Fruit fly (Drosophila melanogaster) whole organism, embryonic: ENCODE measurements around the gene CG13928.
A peak's percentile ranks its signal among the peaks of the same experiment; 100 is the strongest.

Experiments
- Adf1 ChIP-seq: fragments of 200-800 bp; sonication (Bioruptor generic); IDR thresholded peaks from 2 replicates; pipeline ENCODE4 v1.3.6; 2022; ENCODE audit warnings: missing biosample characterization, missing genetic modification characterization
- Bgb ChIP-seq: fragments of 200-800 bp; sonication (Bioruptor generic); IDR thresholded peaks from 2 replicates; pipeline ENCODE4 v1.3.6; 2022; ENCODE audit warnings: missing biosample characterization, missing genetic modification characterization; ENCODE audit not compliant: partially characterized antibody
- CG1024 ChIP-seq: fragments of 200-800 bp; sonication (Bioruptor generic); IDR thresholded peaks from 2 replicates; pipeline ENCODE4 v1.3.6; 2022; ENCODE audit warnings: missing biosample characterization, missing genetic modification characterization
- CG10462 ChIP-seq: fragments of 200-800 bp; sonication (Bioruptor generic); optimal IDR thresholded peaks from 2 replicates; lab custom pipeline; 2016; ENCODE audit warnings: missing biosample characterization, missing genetic modification characterization
- CG10543 ChIP-seq: fragments of 200-800 bp; sonication (Bioruptor generic); optimal IDR thresholded peaks from 3 replicates; lab custom pipeline; 2017; ENCODE audit warnings: missing biosample characterization, mild to moderate bottlenecking, missing genetic modification characterization, moderate library complexity
- CG14710 ChIP-seq: fragments of 200-800 bp; sonication (Bioruptor generic); optimal IDR thresholded peaks from 3 replicates; lab custom pipeline; 2019; ENCODE audit warnings: missing biosample characterization, mild to moderate bottlenecking, missing genetic modification characterization, moderate library complexity
- CG2120 ChIP-seq: fragments of 200-800 bp; sonication (Bioruptor generic); optimal IDR thresholded peaks from 3 replicates; lab custom pipeline; 2016; ENCODE audit warnings: missing biosample characterization, missing genetic modification characterization
- CG3407 ChIP-seq: fragments of 200-800 bp; sonication (Bioruptor generic); optimal IDR thresholded peaks from 2 replicates; lab custom pipeline; 2018; ENCODE audit warnings: missing biosample characterization, mild to moderate bottlenecking, missing genetic modification characterization
- CG3995 ChIP-seq: fragments of 200-800 bp; sonication (Bioruptor generic); optimal IDR thresholded peaks from 3 replicates; lab custom pipeline; 2016; ENCODE audit warnings: missing biosample characterization, missing genetic modification characterization
- CG4424 ChIP-seq: fragments of 200-800 bp; sonication (Bioruptor generic); optimal IDR thresholded peaks from 3 replicates; lab custom pipeline; 2016; ENCODE audit warnings: missing biosample characterization, missing genetic modification characterization
- CG6813 ChIP-seq: fragments of 200-800 bp; sonication (Bioruptor generic); optimal IDR thresholded peaks from 2 replicates; lab custom pipeline; 2017; ENCODE audit warnings: missing biosample characterization, missing genetic modification characterization, mild to moderate bottlenecking, moderate library complexity, missing genetic modification reagents
- Camta ChIP-seq: fragments of 200-800 bp; sonication (Bioruptor generic); optimal IDR thresholded peaks from 2 replicates; lab custom pipeline; 2016; ENCODE audit warnings: missing biosample characterization, missing genetic modification characterization
- D19B ChIP-seq: fragments of 200-800 bp; sonication (Bioruptor generic); optimal IDR thresholded peaks from 2 replicates; lab custom pipeline; 2017; ENCODE audit warnings: missing biosample characterization, mild to moderate bottlenecking, missing genetic modification characterization
- Dbx ChIP-seq: fragments of 200-800 bp; sonication (Bioruptor generic); IDR thresholded peaks from 3 replicates; pipeline ENCODE4 v1.3.6; 2022; ENCODE audit warnings: missing biosample characterization, missing genetic modification characterization
- E2f2 ChIP-seq: fragments of 200-800 bp; sonication (Bioruptor generic); IDR thresholded peaks from 2 replicates; pipeline ENCODE4 v1.3.6; 2022; ENCODE audit warnings: missing biosample characterization, missing genetic modification characterization
- HLH3B ChIP-seq: fragments of 200-800 bp; sonication (Bioruptor generic); IDR thresholded peaks from 2 replicates; pipeline ENCODE4 v1.3.6; 2022; ENCODE audit warnings: missing biosample characterization, missing genetic modification characterization
- Hr3 ChIP-seq: fragments of 200-800 bp; sonication (Bioruptor generic); optimal IDR thresholded peaks from 3 replicates; lab custom pipeline; 2016; ENCODE audit warnings: missing biosample characterization, missing genetic modification characterization
- MBD-R2 ChIP-seq: fragments of 200-800 bp; sonication (Bioruptor generic); IDR thresholded peaks from 2 replicates; pipeline ENCODE4 v1.3.6; 2022; ENCODE audit warnings: missing biosample characterization, missing genetic modification characterization
- Scr ChIP-seq: fragments of 200-800 bp; sonication (Bioruptor generic); IDR thresholded peaks from 2 replicates; pipeline ENCODE4 v1.3.6; 2022; ENCODE audit warnings: missing biosample characterization, missing genetic modification characterization; ENCODE audit not compliant: partially characterized antibody
- Sin3A ChIP-seq: fragments of >200 bp; optimal IDR thresholded peaks from 2 replicates; lab custom pipeline; 2018
- Usf ChIP-seq: fragments of 200-800 bp; sonication (Bioruptor generic); optimal IDR thresholded peaks from 2 replicates; lab custom pipeline; 2017; ENCODE audit warnings: missing genotype, missing biosample characterization, missing genetic modification characterization
- Xrp1 ChIP-seq: fragments of 200-800 bp; sonication (Bioruptor generic); IDR thresholded peaks from 2 replicates; pipeline ENCODE4 v1.3.6; 2022; ENCODE audit warnings: missing biosample characterization, missing genetic modification characterization
- YL-1 ChIP-seq: fragments of 200-800 bp; sonication (Bioruptor generic); optimal IDR thresholded peaks from 3 replicates; lab custom pipeline; 2017; ENCODE audit warnings: missing biosample characterization, mild to moderate bottlenecking, missing genetic modification characterization
- bsh ChIP-seq, 2 experiments: fragments of 200-800 bp; sonication (Bioruptor generic); optimal IDR thresholded peaks; 2 replicates each; lab custom pipeline; 2017 to 2018; ENCODE audit warnings: mild to moderate bottlenecking in 2 of 2, missing biosample characterization in 2 of 2, missing genetic modification characterization in 2 of 2, moderate library complexity in 1 of 2
- cas ChIP-seq: fragments of 200-800 bp; sonication (Bioruptor generic); IDR thresholded peaks from 2 replicates; pipeline ENCODE4 v1.3.6; 2022; ENCODE audit warnings: missing biosample characterization, missing genetic modification characterization
- ems ChIP-seq: fragments of 200-800 bp; sonication (Bioruptor generic); optimal IDR thresholded peaks from 3 replicates; lab custom pipeline; 2016; ENCODE audit warnings: missing biosample characterization, missing genetic modification characterization
- exex ChIP-seq: fragments of 200-800 bp; sonication (Bioruptor generic); optimal IDR thresholded peaks from 4 replicates; lab custom pipeline; 2018; ENCODE audit warnings: missing biosample characterization, mild to moderate bottlenecking, missing genetic modification characterization, moderate library complexity
- gcm ChIP-seq: fragments of 200-800 bp; sonication (Bioruptor generic); optimal IDR thresholded peaks from 2 replicates; lab custom pipeline; 2019; ENCODE audit warnings: missing biosample characterization, mild to moderate bottlenecking, missing genetic modification characterization, moderate library complexity
- gfzf ChIP-seq: fragments of 200-800 bp; sonication (Bioruptor generic); optimal IDR thresholded peaks from 2 replicates; lab custom pipeline; 2016; ENCODE audit warnings: missing biosample characterization, mild to moderate bottlenecking, missing genetic modification characterization, moderate library complexity
- grn ChIP-seq: fragments of 200-800 bp; sonication (Bioruptor generic); optimal IDR thresholded peaks from 3 replicates; lab custom pipeline; 2017; ENCODE audit warnings: missing biosample characterization, missing genetic modification characterization
- insv ChIP-seq, 2 experiments: fragments of 200-800 bp; sonication (Bioruptor generic); optimal IDR thresholded peaks; 3 replicates each; lab custom pipeline; 2016 to 2018; ENCODE audit warnings: missing biosample characterization in 2 of 2, missing genetic modification characterization in 2 of 2
- kah ChIP-seq: fragments of 200-800 bp; sonication (Bioruptor generic); optimal IDR thresholded peaks from 2 replicates; lab custom pipeline; 2018; ENCODE audit warnings: missing biosample characterization, mild to moderate bottlenecking, missing genetic modification characterization
- knrl ChIP-seq: fragments of 200-800 bp; sonication (Bioruptor generic); IDR thresholded peaks from 3 replicates; pipeline ENCODE4 v1.3.6; 2022; ENCODE audit warnings: missing biosample characterization, missing genetic modification characterization; ENCODE audit not compliant: partially characterized antibody
- lov ChIP-seq, 2 experiments: fragments of 200-800 bp in 1 of 2; fragments of >200 bp in 1 of 2; sonication (Bioruptor generic) in 1 of 2; IDR thresholded peaks in 1 of 2; optimal IDR thresholded peaks in 1 of 2; 2 replicates in 1 of 2; 3 replicates in 1 of 2; pipeline versions ENCODE4 v1.3.6 to Lab custom; 2017 to 2022; ENCODE audit warnings: missing biosample characterization in 1 of 2, missing genetic modification characterization in 1 of 2
- mld ChIP-seq: fragments of 200-800 bp; sonication (Bioruptor generic); IDR thresholded peaks from 3 replicates; pipeline ENCODE4 v1.3.6; 2022; ENCODE audit warnings: missing biosample characterization, missing genetic modification characterization; ENCODE audit not compliant: partially characterized antibody
- nau ChIP-seq: fragments of 200-800 bp; sonication (Bioruptor generic); optimal IDR thresholded peaks from 3 replicates; lab custom pipeline; 2017; ENCODE audit warnings: missing biosample characterization, mild to moderate bottlenecking, missing genetic modification characterization, missing genetic modification reagents
- nerfin-1 ChIP-seq: fragments of 200-800 bp; sonication (Bioruptor generic); optimal IDR thresholded peaks from 3 replicates; lab custom pipeline; 2019; ENCODE audit warnings: missing biosample characterization, mild to moderate bottlenecking, missing genetic modification characterization, moderate library complexity
- nom ChIP-seq: fragments of 200-800 bp; sonication (Bioruptor generic); optimal IDR thresholded peaks from 2 replicates; lab custom pipeline; 2017; ENCODE audit warnings: missing biosample characterization, missing genetic modification characterization, mild to moderate bottlenecking, moderate library complexity, missing genetic modification reagents
- org-1 ChIP-seq: fragments of 200-800 bp; sonication (Bioruptor generic); optimal IDR thresholded peaks from 2 replicates; lab custom pipeline; 2017; ENCODE audit warnings: missing biosample characterization, missing genetic modification characterization
- p53 ChIP-seq: fragments of 200-800 bp; sonication (Bioruptor generic); optimal IDR thresholded peaks from 2 replicates; lab custom pipeline; 2016; ENCODE audit warnings: missing biosample characterization, missing genetic modification characterization
- scrt ChIP-seq: fragments of 200-800 bp; sonication (Bioruptor generic); optimal IDR thresholded peaks from 2 replicates; lab custom pipeline; 2018; ENCODE audit warnings: missing biosample characterization, mild to moderate bottlenecking, missing genetic modification characterization, moderate library complexity
- shn ChIP-seq: fragments of 200-800 bp; sonication (Bioruptor generic); optimal IDR thresholded peaks from 3 replicates; lab custom pipeline; 2016; ENCODE audit warnings: missing biosample characterization, missing genetic modification characterization
- sim ChIP-seq: fragments of 200-800 bp; sonication (Bioruptor generic); IDR thresholded peaks from 2 replicates; pipeline ENCODE4 v1.3.6; 2022; ENCODE audit warnings: missing biosample characterization, missing genetic modification characterization
- sob ChIP-seq: fragments of 200-800 bp; sonication (Bioruptor generic); IDR thresholded peaks from 2 replicates; pipeline ENCODE4 v1.3.6; 2022; ENCODE audit warnings: missing biosample characterization, missing genetic modification characterization
- tio ChIP-seq: fragments of 200-800 bp; sonication (Bioruptor generic); optimal IDR thresholded peaks from 2 replicates; lab custom pipeline; 2017; ENCODE audit warnings: missing biosample characterization, missing genetic modification characterization, inconsistent platforms
- trh ChIP-seq: fragments of 200-800 bp; sonication (Bioruptor generic); optimal IDR thresholded peaks from 2 replicates; lab custom pipeline; 2016; ENCODE audit warnings: missing biosample characterization, missing genetic modification characterization
- unc-4 ChIP-seq: fragments of 200-800 bp; sonication (Bioruptor generic); IDR thresholded peaks from 2 replicates; pipeline ENCODE4 v1.3.6; 2022; ENCODE audit warnings: missing biosample characterization, missing genetic modification characterization; ENCODE audit not compliant: partially characterized antibody
- unpg ChIP-seq: fragments of 200-800 bp; sonication (Bioruptor generic); optimal IDR thresholded peaks from 3 replicates; lab custom pipeline; 2018; ENCODE audit warnings: missing biosample characterization, mild to moderate bottlenecking, missing genetic modification characterization, moderate library complexity

The CG13928 gene

DNA sequence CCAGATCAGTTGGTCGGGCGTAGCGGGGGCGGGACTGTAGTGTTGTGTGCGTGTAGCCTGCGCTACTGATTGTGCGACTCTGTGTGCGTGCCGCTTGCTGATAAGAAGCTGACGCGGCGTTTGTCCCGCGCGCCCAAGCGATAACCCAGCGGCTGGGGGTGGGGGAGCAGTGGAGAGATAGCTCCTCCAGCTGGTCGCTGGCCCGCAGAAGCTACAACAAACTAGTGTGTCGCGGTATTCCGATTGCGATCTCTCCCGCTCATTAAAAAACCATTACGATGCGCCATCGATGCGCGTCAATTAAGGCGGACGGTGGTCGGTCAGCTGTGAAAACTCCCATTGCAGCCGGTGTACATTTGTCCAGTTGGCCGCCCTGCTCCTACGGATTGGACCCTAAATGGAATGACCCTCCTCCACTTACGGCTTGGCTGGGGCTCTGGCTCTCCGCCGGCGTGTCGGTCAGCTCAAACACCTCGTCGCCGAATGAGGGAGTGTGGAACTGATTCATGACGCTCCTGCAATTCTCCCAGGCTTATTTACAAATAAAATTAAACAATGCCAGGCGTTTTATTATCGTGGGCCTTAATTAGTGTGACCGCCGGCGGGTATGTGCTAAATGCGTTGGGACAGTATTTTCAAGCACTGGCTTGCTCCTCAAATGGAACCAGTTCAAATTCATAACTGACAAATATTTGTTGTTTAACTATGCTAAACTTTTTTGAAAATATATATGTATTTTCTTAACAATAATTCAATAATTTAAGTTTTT, 25.9 kb downstream of the CG13928 start, which contains the start of gene CG12104 (continued):
- TF ChIP-seq nerfin-1 (tag; lab: Kevin White, UChicago) (peak; percentile 11), Camta (no peak), shn (GFP tag; lab: Kevin White, UChicago) (no peak), nom (GFP tag; lab: Kevin White, UChicago) (no peak), Usf (GFP tag; lab: Kevin White, UChicago) (no peak), Adf1 (GFP tag; lab: Robert Waterston, UW) (peak; percentile 73), unpg (no peak), MBD-R2 (GFP tag; lab: Robert Waterston, UW) (peak; percentile 75), cas (GFP tag; lab: Robert Waterston, UW) (no peak), CG10543 (GFP tag; lab: Kevin White, UChicago) (peak; percentile 95), grn (GFP tag; lab: Kevin White, UChicago) (peak; percentile 79), org-1 (GFP tag; lab: Kevin White, UChicago) (no peak), CG3407 (GFP tag; lab: Kevin White, UChicago) (peak; percentile 23), knrl (GFP tag; lab: Robert Waterston, UW) (0 out of 3 replicates have a peak, but pooled peaks have one; percentile 21), sob (0 out of 2 replicates have a peak, but pooled peaks have one; percentile 14), trh (GFP tag; lab: Kevin White, UChicago) (no peak), nau (GFP tag; lab: Kevin White, UChicago) (no peak), YL-1 (GFP tag; lab: Kevin White, UChicago) (peak; percentile 41), HLH3B (GFP tag; lab: Robert Waterston, UW) (no peak), bsh (GFP tag; optimal IDR thresholded peaks at IDR 0.05; lab: Kevin White, UChicago) (no peak), Scr (peak; percentile 21; the same call in 1 of the 2 replicates), CG14710 (tag; lab: Kevin White, UChicago) (peak; percentile 57), mld (0 out of 3 replicates have a peak, but pooled peaks have one; percentile 42), CG2120 (GFP tag; lab: Kevin White, UChicago) (peak; percentile 10), gcm (GFP tag; lab: Kevin White, UChicago) (peak; percentile 19), sim (GFP tag; lab: Robert Waterston, UW) (no peak), unc-4 (GFP tag; lab: Robert Waterston, UW) (no peak), Hr3 (no peak), insv (GFP tag; optimal IDR thresholded peaks at IDR 0.05; lab: Kevin White, UChicago) (no peak), kah (no peak), exex (peak; percentile 99), lov (optimal IDR thresholded peaks at IDR 0.05; lab: Kevin White, UChicago) (no peak), lov (GFP tag; IDR thresholded peaks at IDR 0.05; lab: Robert Waterston, UW) (no peak), Xrp1 (GFP tag; lab: Robert Waterston, UW) (no peak), ems (GFP tag; lab: Kevin White, UChicago) (no peak), CG1024 (GFP tag; lab: Robert Waterston, UW) (no peak), Bgb (GFP tag; lab: Robert Waterston, UW) (peak; percentile 27; the same call in 1 of the 2 replicates), CG4424 (no peak), CG6813 (GFP tag; lab: Kevin White, UChicago) (no peak), tio (no peak), p53 (GFP tag; lab: Kevin White, UChicago) (no peak), CG3995 (GFP tag; lab: Kevin White, UChicago) (no peak), CG10462 (GFP tag; lab: Kevin White, UChicago) (peak; percentile 24), scrt (GFP tag; lab: Kevin White, UChicago) (no peak), Sin3A (lab: Kevin White, UChicago) (peak; percentile 15), D19B (GFP tag; lab: Kevin White, UChicago) (no peak), Dbx (GFP tag; lab: Robert Waterston, UW) (no peak), gfzf (GFP tag; lab: Kevin White, UChicago) (peak; percentile 76), E2f2 (GFP tag; lab: Robert Waterston, UW) (peak; percentile 35; the same call in 1 of the 2 replicates)
